Worm (Caenorhabditis elegans): Measurements from ENCODE around the gene F55F1.2.
A peak's percentile ranks its signal among the peaks of the same experiment; 100 is the strongest.

Gene F55F1.2

DNA sequence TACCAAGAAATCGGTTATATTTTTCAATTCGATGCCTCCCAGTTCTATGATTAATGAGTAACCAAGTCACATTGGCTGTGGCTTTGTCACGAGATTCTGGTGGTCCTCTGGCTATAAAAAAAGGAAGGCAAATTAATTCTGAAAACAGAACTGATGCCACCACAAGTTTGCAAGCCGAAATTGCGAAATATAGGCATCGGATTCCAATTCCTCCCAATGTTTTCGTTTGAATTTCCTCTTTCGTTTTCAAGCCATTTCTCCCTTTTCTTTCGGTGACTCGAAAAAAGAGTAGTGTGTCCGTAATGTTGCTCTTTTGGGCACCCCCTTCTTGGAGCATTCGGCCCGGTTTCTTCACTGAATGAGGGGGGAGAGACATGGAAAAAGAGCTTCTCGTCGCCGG lies at the start of gene F55F1.2:
F55F1.2 (minus strand) TSS at position 376 of the 400 bp plus-strand sequence.
- peak; percentile 26; the same call in 1 of the 2 replicates for TF ChIP-seq hmg-1.1 (GFP tag; IDR thresholded peaks at IDR 0.05)
- no peak for TF ChIP-seq Y105C5A.15 (GFP tag; IDR thresholded peaks at IDR 0.05)
- TF ChIP-seq mep-1 (tag; optimal IDR thresholded peaks at IDR 0.05) = peak; percentile 37

DNA sequence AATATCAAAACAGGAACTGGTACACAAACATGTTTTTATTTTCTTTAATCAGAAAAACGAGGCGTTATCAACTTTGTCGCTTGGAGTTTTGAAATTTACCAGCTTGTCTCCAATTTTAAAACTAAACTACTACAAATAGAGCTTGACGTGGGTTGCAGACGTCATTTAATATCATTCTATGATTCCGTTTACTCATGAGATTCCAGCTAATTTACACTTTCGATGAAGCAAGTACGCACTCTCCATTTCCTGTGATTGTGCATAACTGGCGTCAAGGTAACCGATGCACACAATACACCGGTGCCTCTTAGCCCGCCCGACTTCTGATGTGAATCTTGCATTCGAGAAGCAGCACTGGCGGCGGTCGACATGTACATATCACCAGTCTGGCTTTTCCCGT lies 49.0 kb upstream of the F55F1.2 start:
- TF ChIP-seq jun-1 (tag; optimal IDR thresholded peaks at IDR 0.05) = no peak
- peak; percentile 35 for TF ChIP-seq nhr-11 (tag; optimal IDR thresholded peaks at IDR 0.05)

- TF ChIP-seq zip-11 (GFP tag; IDR thresholded peaks at IDR 0.05) (no peak), nhr-6 (tag; optimal IDR thresholded peaks at IDR 0.05) (no peak), fos-1 (tag; optimal IDR thresholded peaks at IDR 0.05) (no peak), hlh-11 (tag; optimal IDR thresholded peaks at IDR 0.05) (no peak), dve-1 (tag; optimal IDR thresholded peaks at IDR 0.05; ENCODE audit: insufficient read depth) (peak; percentile 51), gei-8 (GFP tag; optimal IDR thresholded peaks at IDR 0.05) (no peak), mdl-1 (tag; optimal IDR thresholded peaks at IDR 0.05) (peak in 1 of 2 experiments; percentile 19), daf-16 (GFP tag; optimal IDR thresholded peaks at IDR 0.05) (no peak), daf-16 (tag; optimal IDR thresholded peaks at IDR 0.05) (peak; percentile 18), Y105C5A.15 (GFP tag; IDR thresholded peaks at IDR 0.05) (no peak), madf-9 (GFP tag; conservative IDR thresholded peaks at IDR 0.05) (no peak), mep-1 (tag; optimal IDR thresholded peaks at IDR 0.05) (peak; percentile 11), zfp-2 (tag; optimal IDR thresholded peaks at IDR 0.05) (no peak), nhr-11 (tag; optimal IDR thresholded peaks at IDR 0.05) (no peak), daf-8 (GFP tag; IDR thresholded peaks at IDR 0.05) (no peak), ztf-7 (tag; optimal IDR thresholded peaks at IDR 0.05) (no peak), hlh-30 (tag; optimal IDR thresholded peaks at IDR 0.05; ENCODE audit: insufficient read depth) (peak; percentile 63), daf-12 (tag; optimal IDR thresholded peaks at IDR 0.05) (no peak), lin-39 (tag; optimal IDR thresholded peaks at IDR 0.05) (no peak), fkh-10 (GFP tag; optimal IDR thresholded peaks at IDR 0.05) (peak; percentile 55), zip-2 (tag; optimal IDR thresholded peaks at IDR 0.05) (no peak), dmd-8 (GFP tag; IDR thresholded peaks at IDR 0.05) (no peak), spr-1 (tag; optimal IDR thresholded peaks at IDR 0.05) (no peak), ceh-62 (tag; optimal IDR thresholded peaks at IDR 0.05) (no peak), aha-1 (tag) (no peak), lsy-2 (tag; optimal IDR thresholded peaks at IDR 0.05) (no peak), aly-2 (tag; optimal IDR thresholded peaks at IDR 0.05) (no peak), lin-38 (GFP tag; IDR thresholded peaks at IDR 0.05) (no peak), lin-29 (GFP tag; IDR thresholded peaks at IDR 0.05) (no peak), F10B5.3 (tag; optimal IDR thresholded peaks at IDR 0.05) (no peak), mxl-2 (GFP tag; conservative IDR thresholded peaks at IDR 0.05) (no peak), F44E2.7 (GFP tag; IDR thresholded peaks at IDR 0.05) (no peak), madf-5 (GFP tag; IDR thresholded peaks at IDR 0.05) (no peak), nhr-77 (tag; optimal IDR thresholded peaks at IDR 0.05) (no peak), T26A8.4 (GFP tag; IDR thresholded peaks at IDR 0.05) (no peak), lir-3 (tag; optimal IDR thresholded peaks at IDR 0.05) (no peak), arid-1 (GFP tag; conservative IDR thresholded peaks at IDR 0.05) (no peak), Y48G9A.11 (GFP tag; IDR thresholded peaks at IDR 0.05) (no peak), spr-3 (GFP tag; optimal IDR thresholded peaks at IDR 0.05) (no peak), skn-1 (tag; optimal IDR thresholded peaks at IDR 0.05) (no peak), unc-39 (tag; optimal IDR thresholded peaks at IDR 0.05) (no peak)
Observed at ce11 chrX:2814097-2814720, 44.3 kb upstream of the F55F1.2 start, which contains the start of gene C14A11.6. Gene C14A11.6 (minus strand): TSS chrX:2814147.

All from whole organism, L4 larva.